Fruit fly (Drosophila melanogaster): ENCODE data around the gene Mnat9.

Gene Mnat9

dm6 chr3R:31580032-31580431, 35.9 kb downstream of the Mnat9 start:
- no peak for TF ChIP-seq Vsx2 (GFP tag; optimal IDR thresholded peaks at IDR 0.05; ENCODE audit: partially characterized antibody)
- TF ChIP-seq sage (GFP tag; optimal IDR thresholded peaks at IDR 0.05): no peak
- no peak for TF ChIP-seq CG9705 (GFP tag; optimal IDR thresholded peaks at IDR 0.05)
- no peak for TF ChIP-seq ey (GFP tag; optimal IDR thresholded peaks at IDR 0.05)
- no peak for TF ChIP-seq Jra (GFP tag; optimal IDR thresholded peaks at IDR 0.05)
- no peak for TF ChIP-seq OdsH (GFP tag; optimal IDR thresholded peaks at IDR 0.05)
- no peak for TF ChIP-seq br (GFP tag; optimal IDR thresholded peaks at IDR 0.05)
- no peak for TF ChIP-seq N (GFP tag; optimal IDR thresholded peaks at IDR 0.05)
- no peak for TF ChIP-seq rgr (GFP tag; optimal IDR thresholded peaks at IDR 0.05)
- no peak for TF ChIP-seq GATAd (GFP tag; optimal IDR thresholded peaks at IDR 0.05)
- no peak for TF ChIP-seq lola (GFP tag; optimal IDR thresholded peaks at IDR 0.05)
- TF ChIP-seq brk (GFP tag; optimal IDR thresholded peaks at IDR 0.05): no peak
- no peak for TF ChIP-seq Hnf4 (GFP tag; optimal IDR thresholded peaks at IDR 0.05)

dm6 chr3R:31577351-31577750, 38.6 kb downstream of the Mnat9 start:
- TF ChIP-seq Dfd (GFP tag; optimal IDR thresholded peaks at IDR 0.05): peak; percentile 97
- TF ChIP-seq Hr78 (GFP tag; optimal IDR thresholded peaks at IDR 0.05): no peak

- TF ChIP-seq h (GFP tag; optimal IDR thresholded peaks at IDR 0.05) (peak; percentile 42), usp (GFP tag; optimal IDR thresholded peaks at IDR 0.05) (no peak)
Observed at dm6 chr3R:31571885-31572292, 44.1 kb downstream of the Mnat9 start, which contains the start of gene gammaCOP. Gene gammaCOP (plus strand): TSS chr3R:31572143.

- no peak for TF ChIP-seq N (GFP tag; optimal IDR thresholded peaks at IDR 0.05)
- no peak for TF ChIP-seq Sp1 (GFP tag; optimal IDR thresholded peaks at IDR 0.05)
- TF ChIP-seq dmrt93B (GFP tag; optimal IDR thresholded peaks at IDR 0.05): no peak
- TF ChIP-seq Myc (optimal IDR thresholded peaks at IDR 0.05): no peak
- TF ChIP-seq CrebA (GFP tag; optimal IDR thresholded peaks at IDR 0.05; ENCODE audit: borderline replicate concordance): no peak
- TF ChIP-seq foxo (GFP tag; optimal IDR thresholded peaks at IDR 0.05): no peak
- TF ChIP-seq brk (GFP tag; optimal IDR thresholded peaks at IDR 0.05): no peak
- TF ChIP-seq h (GFP tag; optimal IDR thresholded peaks at IDR 0.05): no peak
- TF ChIP-seq ey (GFP tag; optimal IDR thresholded peaks at IDR 0.05): no peak
- TF ChIP-seq br (GFP tag; optimal IDR thresholded peaks at IDR 0.05): no peak
Observed at dm6 chr3R:31566738-31567137, 49.2 kb downstream of the Mnat9 start.

dm6 chr3R:31565738-31566137, 50.2 kb downstream of the Mnat9 start:
- TF ChIP-seq fru (GFP tag; optimal IDR thresholded peaks at IDR 0.05): no peak
- no peak for TF ChIP-seq GATAd (GFP tag; optimal IDR thresholded peaks at IDR 0.05)
- no peak for TF ChIP-seq tai (GFP tag; optimal IDR thresholded peaks at IDR 0.05)
- no peak for TF ChIP-seq lola (GFP tag; optimal IDR thresholded peaks at IDR 0.05)
- TF ChIP-seq CrebA (GFP tag; optimal IDR thresholded peaks at IDR 0.05; ENCODE audit: borderline replicate concordance): no peak
- TF ChIP-seq HLH106 (tag; optimal IDR thresholded peaks at IDR 0.05): no peak
- no peak for TF ChIP-seq Dfd (GFP tag; optimal IDR thresholded peaks at IDR 0.05)
- no peak for TF ChIP-seq N (GFP tag; optimal IDR thresholded peaks at IDR 0.05)
- no peak for TF ChIP-seq dmrt93B (GFP tag; optimal IDR thresholded peaks at IDR 0.05)
